Fruit fly (Drosophila melanogaster): Measurements from ENCODE around the gene Npc1a.

The Npc1a gene

dm6 chr2L:10206633-10207162 is 14.3 kb downstream of the Npc1a start, which contains the start of gene Snx17 (continued):
- TF ChIP-seq CG7372 (GFP tag; IDR thresholded peaks at IDR 0.05) (no peak), wek (GFP tag; optimal IDR thresholded peaks at IDR 0.05) (peak; percentile 26), bbx (GFP tag; IDR thresholded peaks at IDR 0.05; ENCODE audit: partially characterized antibody) (peak; percentile 24; the same call in 1 of the 2 replicates), peb (GFP tag; IDR thresholded peaks at IDR 0.05) (no peak), ftz-f1 (GFP tag; optimal IDR thresholded peaks at IDR 0.05) (no peak), nerfin-2 (GFP tag; IDR thresholded peaks at IDR 0.05; ENCODE audit: partially characterized antibody) (no peak), GATAe (GFP tag; conservative IDR thresholded peaks at IDR 0.05) (no peak), caup (GFP tag; optimal IDR thresholded peaks at IDR 0.05; ENCODE audit: severe bottlenecking) (no peak), pzg (GFP tag; optimal IDR thresholded peaks at IDR 0.05) (peak; percentile 43), CG7271 (tag; optimal IDR thresholded peaks at IDR 0.05) (no peak), sna (GFP tag; IDR thresholded peaks at IDR 0.05; ENCODE audit: partially characterized antibody) (no peak), BEAF-32 (GFP tag; optimal IDR thresholded peaks at IDR 0.05) (peak; percentile 3), onecut (GFP tag; IDR thresholded peaks at IDR 0.05) (no peak), CG5953 (GFP tag; IDR thresholded peaks at IDR 0.05) (no peak), CG4617 (GFP tag; optimal IDR thresholded peaks at IDR 0.05; ENCODE audit: borderline replicate concordance) (peak; percentile 69), Dip2 (GFP tag; IDR thresholded peaks at IDR 0.05) (no peak), CG4282 (GFP tag; optimal IDR thresholded peaks at IDR 0.05) (no peak), pros (GFP tag; optimal IDR thresholded peaks at IDR 0.05) (no peak), CG5245 (GFP tag; optimal IDR thresholded peaks at IDR 0.05) (no peak), Mrtf (GFP tag; IDR thresholded peaks at IDR 0.05) (no peak), Bgb (GFP tag; IDR thresholded peaks at IDR 0.05; ENCODE audit: partially characterized antibody) (0 out of 2 replicates have a peak, but pooled peaks have one; percentile 8), tna (GFP tag; IDR thresholded peaks at IDR 0.05; ENCODE audit: partially characterized antibody) (no peak), psq (GFP tag; optimal IDR thresholded peaks at IDR 0.05) (no peak), kah (GFP tag; optimal IDR thresholded peaks at IDR 0.05) (no peak), Nf-YB (GFP tag; optimal IDR thresholded peaks at IDR 0.05) (no peak), Myb (GFP tag; optimal IDR thresholded peaks at IDR 0.05) (peak; percentile 68), H2.0 (GFP tag; IDR thresholded peaks at IDR 0.05) (no peak), CG6254 (GFP tag; optimal IDR thresholded peaks at IDR 0.05) (no peak), gfzf (GFP tag; optimal IDR thresholded peaks at IDR 0.05) (peak; percentile 68), dati (GFP tag; IDR thresholded peaks at IDR 0.05) (no peak), bowl (GFP tag; IDR thresholded peaks at IDR 0.05) (no peak), her (GFP tag; optimal IDR thresholded peaks at IDR 0.05) (no peak), sim (GFP tag; IDR thresholded peaks at IDR 0.05) (no peak), YL-1 (GFP tag; optimal IDR thresholded peaks at IDR 0.05) (peak; percentile 12), Dp (GFP tag; optimal IDR thresholded peaks at IDR 0.05) (peak; percentile 36), MESR4 (GFP tag; optimal IDR thresholded peaks at IDR 0.05) (peak; percentile 67), CG34422 (GFP tag; IDR thresholded peaks at IDR 0.05) (0 out of 3 replicates have a peak, but pooled peaks have one; percentile 12), CG5180 (GFP tag; optimal IDR thresholded peaks at IDR 0.05) (no peak), nau (GFP tag; optimal IDR thresholded peaks at IDR 0.05) (no peak), CG8765 (GFP tag; IDR thresholded peaks at IDR 0.05) (no peak), stc (GFP tag; IDR thresholded peaks at IDR 0.05) (no peak), CG9215 (GFP tag; IDR thresholded peaks at IDR 0.05) (no peak), CG9797 (GFP tag; optimal IDR thresholded peaks at IDR 0.05) (peak; percentile 66), CG10267 (tag; optimal IDR thresholded peaks at IDR 0.05) (no peak), E2f2 (GFP tag; IDR thresholded peaks at IDR 0.05) (peak; percentile 32; the same call in 1 of the 2 replicates), Kr (GFP tag; optimal IDR thresholded peaks at IDR 0.05) (no peak), CG30020 (tag; optimal IDR thresholded peaks at IDR 0.05) (peak; percentile 19), CG18619 (GFP tag; optimal IDR thresholded peaks at IDR 0.05) (no peak), wor (GFP tag; IDR thresholded peaks at IDR 0.05) (no peak)
